Worm (Caenorhabditis elegans): ENCODE measurements around the gene ttll-12.

- no peak for TF ChIP-seq zag-1 (tag; optimal IDR thresholded peaks at IDR 0.05)
- no peak for TF ChIP-seq nhr-237 (tag; optimal IDR thresholded peaks at IDR 0.05)
- no peak for TF ChIP-seq ztf-11 (tag; optimal IDR thresholded peaks at IDR 0.05)
- TF ChIP-seq elt-3 (tag; optimal IDR thresholded peaks at IDR 0.05): no peak
- TF ChIP-seq fkh-10 (GFP tag; optimal IDR thresholded peaks at IDR 0.05): no peak
- TF ChIP-seq unc-62 (GFP tag; optimal IDR thresholded peaks at IDR 0.05): no peak
- TF ChIP-seq unc-39 (tag; optimal IDR thresholded peaks at IDR 0.05): no peak
- TF ChIP-seq fos-1 (tag; optimal IDR thresholded peaks at IDR 0.05): no peak
- no peak for TF ChIP-seq skn-1 (tag; optimal IDR thresholded peaks at IDR 0.05)
- TF ChIP-seq nhr-28 (tag; optimal IDR thresholded peaks at IDR 0.05): no peak
- TF ChIP-seq ama-1 (optimal IDR thresholded peaks at IDR 0.05): no peak
- no peak for TF ChIP-seq pqm-1 (tag; optimal IDR thresholded peaks at IDR 0.05)
- TF ChIP-seq pha-4 (tag; optimal IDR thresholded peaks at IDR 0.05): peak; percentile 70
- TF ChIP-seq nfya-1 (tag; optimal IDR thresholded peaks at IDR 0.05; ENCODE audit: insufficient read depth): peak; percentile 41
These were observed 19.5 kb upstream of the ttll-12 start, which contains the start of the genes csa-1 and wdfy-2 for ce11 chrII:9319058-9319915.

Data from whole organism, L3 larva.